Fruit fly (Drosophila melanogaster) whole organism, embryonic: ENCODE measurements around the gene Nepl18.

Source experiments
- Abd-B ChIP-seq: fragments of 200-800 bp; sonication (Bioruptor generic); optimal IDR thresholded peaks from 2 replicates; lab custom pipeline; 2018; ENCODE audit warnings: missing biosample characterization, mild to moderate bottlenecking, missing genetic modification characterization, moderate library complexity
- Atf6 ChIP-seq: fragments of 200-800 bp; sonication (Bioruptor generic); IDR thresholded peaks from 2 replicates; pipeline ENCODE4 v1.3.6; 2022; ENCODE audit warnings: missing biosample characterization, missing genetic modification characterization
- Awh ChIP-seq: fragments of 200-800 bp; sonication (Bioruptor generic); IDR thresholded peaks from 2 replicates; pipeline ENCODE4, ENCODE4 v1.3.6; 2022; ENCODE audit warnings: missing biosample characterization, missing genetic modification characterization
- B-H1 ChIP-seq: fragments of 200-800 bp; sonication (Bioruptor generic); IDR thresholded peaks from 3 replicates; pipeline ENCODE4 v1.3.6; 2022; ENCODE audit warnings: missing biosample characterization, missing genetic modification characterization
- CG12744 ChIP-seq: fragments of 200-800 bp; sonication (Bioruptor generic); optimal IDR thresholded peaks from 2 replicates; lab custom pipeline; 2016; ENCODE audit warnings: missing biosample characterization, missing genetic modification characterization
- CG12769 ChIP-seq: fragments of 200-800 bp; sonication (Bioruptor generic); optimal IDR thresholded peaks from 2 replicates; lab custom pipeline; 2019; ENCODE audit warnings: missing biosample characterization, mild to moderate bottlenecking, missing genetic modification characterization, moderate library complexity
- CG14860 ChIP-seq: fragments of 200-800 bp; sonication (Bioruptor generic); IDR thresholded peaks from 3 replicates; pipeline ENCODE4 v1.3.6; 2022; ENCODE audit warnings: missing biosample characterization, missing genetic modification characterization; ENCODE audit not compliant: partially characterized antibody
- CG2116 ChIP-seq: fragments of 200-800 bp; sonication (Bioruptor generic); optimal IDR thresholded peaks from 3 replicates; lab custom pipeline; 2018; ENCODE audit warnings: missing biosample characterization, mild to moderate bottlenecking, missing genetic modification characterization
- CG2678 ChIP-seq: fragments of 200-800 bp; sonication (Bioruptor generic); optimal IDR thresholded peaks from 3 replicates; lab custom pipeline; 2019; ENCODE audit warnings: missing biosample characterization, mild to moderate bottlenecking, missing genetic modification characterization, moderate library complexity
- CG30431 ChIP-seq: fragments of 200-800 bp; sonication (Bioruptor generic); optimal IDR thresholded peaks from 2 replicates; lab custom pipeline; 2017; ENCODE audit warnings: missing biosample characterization, missing genetic modification characterization
- CG31388 ChIP-seq: fragments of 200-800 bp; sonication (Bioruptor generic); optimal IDR thresholded peaks from 2 replicates; lab custom pipeline; 2016; ENCODE audit warnings: missing biosample characterization, missing genetic modification characterization
- CG3281 ChIP-seq: fragments of 200-800 bp; sonication (Bioruptor generic); optimal IDR thresholded peaks from 3 replicates; lab custom pipeline; 2017; ENCODE audit warnings: missing biosample characterization, mild to moderate bottlenecking, missing genetic modification characterization
- CG3838 ChIP-seq: fragments of 200-800 bp; sonication (Bioruptor generic); optimal IDR thresholded peaks from 3 replicates; lab custom pipeline; 2016; ENCODE audit warnings: missing biosample characterization, missing genetic modification characterization
- CG4854 ChIP-seq: fragments of 200-800 bp; sonication (Bioruptor generic); optimal IDR thresholded peaks from 2 replicates; lab custom pipeline; 2016; ENCODE audit warnings: missing biosample characterization, missing genetic modification characterization, inconsistent platforms
- CG5245 ChIP-seq: fragments of 200-800 bp; sonication (Bioruptor generic); optimal IDR thresholded peaks from 3 replicates; lab custom pipeline; 2016; ENCODE audit warnings: missing biosample characterization, missing genetic modification characterization
- CG6272 ChIP-seq: fragments of 200-800 bp; sonication (Bioruptor generic); IDR thresholded peaks from 2 replicates; pipeline ENCODE4 v1.3.6; 2022; ENCODE audit warnings: missing biosample characterization, missing genetic modification characterization
- CG6654 ChIP-seq: fragments of 200-800 bp; sonication (Bioruptor generic); optimal IDR thresholded peaks from 2 replicates; lab custom pipeline; 2017; ENCODE audit warnings: missing biosample characterization, mild to moderate bottlenecking, missing genetic modification characterization
- CG6683 ChIP-seq: fragments of 200-800 bp; sonication (Bioruptor generic); optimal IDR thresholded peaks from 2 replicates; lab custom pipeline; 2017; ENCODE audit warnings: missing biosample characterization, mild to moderate bottlenecking, missing genetic modification characterization, missing genetic modification reagents
- CG6854 ChIP-seq: fragments of 200-800 bp; sonication (Bioruptor generic); optimal IDR thresholded peaks from 3 replicates; lab custom pipeline; 2017; ENCODE audit warnings: missing biosample characterization, mild to moderate bottlenecking, missing genetic modification characterization
- CG7786 ChIP-seq: fragments of 200-800 bp; sonication (Bioruptor generic); optimal IDR thresholded peaks from 2 replicates; lab custom pipeline; 2016; ENCODE audit warnings: missing biosample characterization, missing genetic modification characterization
- CG9609 ChIP-seq: fragments of 200-800 bp; sonication (Bioruptor generic); optimal IDR thresholded peaks from 3 replicates; lab custom pipeline; 2016; ENCODE audit warnings: missing biosample characterization, missing genetic modification characterization
- CTCF ChIP-seq: fragments of 200-800 bp; sonication (Bioruptor generic); optimal IDR thresholded peaks from 2 replicates; lab custom pipeline; 2017; ENCODE audit warnings: missing biosample characterization, mild to moderate bottlenecking, missing genetic modification characterization, moderate library complexity
- CoRest ChIP-seq: fragments of 200-800 bp; sonication (Bioruptor generic); optimal IDR thresholded peaks from 3 replicates; lab custom pipeline; 2018; ENCODE audit warnings: missing biosample characterization, mild to moderate bottlenecking, missing genetic modification characterization, moderate library complexity
- Ets97D ChIP-seq: fragments of 200-800 bp; sonication (Bioruptor generic); optimal IDR thresholded peaks from 3 replicates; lab custom pipeline; 2016; ENCODE audit warnings: missing biosample characterization, missing genetic modification characterization
- Gug ChIP-seq: fragments of 200-800 bp; sonication (Bioruptor generic); IDR thresholded peaks from 4 replicates; pipeline ENCODE4 v1.3.6; 2022; ENCODE audit warnings: missing biosample characterization, missing genetic modification characterization
- Hr51 ChIP-seq, 2 experiments: fragments of 200-800 bp; sonication (Bioruptor generic); optimal IDR thresholded peaks; 2 replicates in 1 of 2; 3 replicates in 1 of 2; lab custom pipeline; 2016 to 2018; ENCODE audit warnings: missing biosample characterization in 2 of 2, missing genetic modification characterization in 2 of 2, mild to moderate bottlenecking in 1 of 2, moderate library complexity in 1 of 2
- Hr78 ChIP-seq, 2 experiments: fragments of 200-800 bp in 1 of 2; fragments of >200 bp in 1 of 2; sonication (Bioruptor generic) in 1 of 2; optimal IDR thresholded peaks; 2 replicates each; lab custom pipeline; 2017 to 2019; ENCODE audit warnings: missing biosample characterization in 2 of 2, missing genetic modification characterization in 2 of 2, mild to moderate bottlenecking in 1 of 2, moderate library complexity in 1 of 2
- Nf-YB ChIP-seq: fragments of 200-800 bp; sonication (Bioruptor generic); optimal IDR thresholded peaks from 3 replicates; lab custom pipeline; 2019; ENCODE audit warnings: missing biosample characterization, mild to moderate bottlenecking, missing genetic modification characterization, moderate library complexity
- Pdp1 ChIP-seq, 2 experiments: fragments of 200-800 bp; sonication (Bioruptor generic); optimal IDR thresholded peaks; 3 replicates each; lab custom pipeline; 2016; ENCODE audit warnings: missing biosample characterization in 2 of 2, missing genetic modification characterization in 2 of 2, mild to moderate bottlenecking in 1 of 2, moderate library complexity in 1 of 2
- Rx ChIP-seq: fragments of 200-800 bp; sonication (Bioruptor generic); IDR thresholded peaks from 2 replicates; pipeline ENCODE4 v1.3.6; 2022; ENCODE audit warnings: missing biosample characterization, missing genetic modification characterization
- bcd ChIP-seq: fragments of 200-800 bp; sonication (Bioruptor generic); optimal IDR thresholded peaks from 2 replicates; lab custom pipeline; 2017; ENCODE audit warnings: missing biosample characterization, mild to moderate bottlenecking, missing genetic modification characterization
- bsh ChIP-seq, 2 experiments: fragments of 200-800 bp; sonication (Bioruptor generic); optimal IDR thresholded peaks; 2 replicates each; lab custom pipeline; 2017 to 2018; ENCODE audit warnings: mild to moderate bottlenecking in 2 of 2, missing biosample characterization in 2 of 2, missing genetic modification characterization in 2 of 2, moderate library complexity in 1 of 2
- btn ChIP-seq: fragments of 200-800 bp; sonication (Bioruptor generic); optimal IDR thresholded peaks from 2 replicates; lab custom pipeline; 2016; ENCODE audit warnings: missing biosample characterization, missing genetic modification characterization
- chinmo ChIP-seq: fragments of 200-800 bp; sonication (Bioruptor generic); IDR thresholded peaks from 4 replicates; pipeline ENCODE4 v1.3.6; 2022; ENCODE audit warnings: missing biosample characterization, missing genetic modification characterization; ENCODE audit not compliant: partially characterized antibody
- chm ChIP-seq: fragments of 200-800 bp; sonication (Bioruptor generic); IDR thresholded peaks from 2 replicates; pipeline ENCODE4 v1.3.6; 2022; ENCODE audit warnings: missing biosample characterization, missing genetic modification characterization
- dan ChIP-seq: fragments of 200-800 bp; sonication (Bioruptor generic); IDR thresholded peaks from 2 replicates; pipeline ENCODE4 v1.3.6; 2022; ENCODE audit warnings: missing biosample characterization, missing genetic modification characterization
- danr ChIP-seq: fragments of 200-800 bp; sonication (Bioruptor generic); IDR thresholded peaks from 2 replicates; pipeline ENCODE4 v1.3.6; 2022; ENCODE audit warnings: missing biosample characterization, missing genetic modification characterization
- ham ChIP-seq: fragments of 200-800 bp; sonication (Bioruptor generic); IDR thresholded peaks from 2 replicates; pipeline ENCODE4 v1.3.6; 2022; ENCODE audit warnings: missing biosample characterization, missing genetic modification characterization
- insv ChIP-seq, 2 experiments: fragments of 200-800 bp; sonication (Bioruptor generic); optimal IDR thresholded peaks; 3 replicates each; lab custom pipeline; 2016 to 2018; ENCODE audit warnings: missing biosample characterization in 2 of 2, missing genetic modification characterization in 2 of 2
- kay ChIP-seq: fragments of 200-800 bp; sonication (Bioruptor generic); optimal IDR thresholded peaks from 2 replicates; lab custom pipeline; 2016; ENCODE audit warnings: missing biosample characterization, missing genetic modification characterization
- luna ChIP-seq: fragments of 200-800 bp; sonication (Bioruptor generic); optimal IDR thresholded peaks from 2 replicates; lab custom pipeline; 2016; ENCODE audit warnings: missing biosample characterization, missing genetic modification characterization
- mam ChIP-seq: fragments of 200-800 bp; sonication (Bioruptor generic); optimal IDR thresholded peaks from 3 replicates; lab custom pipeline; 2016; ENCODE audit warnings: missing biosample characterization, missing genetic modification characterization
- nerfin-2 ChIP-seq: fragments of 200-800 bp; sonication (Bioruptor generic); IDR thresholded peaks from 2 replicates; pipeline ENCODE4 v1.3.6; 2022; ENCODE audit warnings: missing biosample characterization, missing genetic modification characterization; ENCODE audit not compliant: partially characterized antibody
- org-1 ChIP-seq: fragments of 200-800 bp; sonication (Bioruptor generic); optimal IDR thresholded peaks from 2 replicates; lab custom pipeline; 2017; ENCODE audit warnings: missing biosample characterization, missing genetic modification characterization
- pb ChIP-seq: fragments of 200-800 bp; sonication (Bioruptor generic); optimal IDR thresholded peaks from 3 replicates; lab custom pipeline; 2016; ENCODE audit warnings: missing biosample characterization, missing genetic modification characterization
- pho ChIP-seq: fragments of 200-800 bp; sonication (Bioruptor generic); optimal IDR thresholded peaks from 2 replicates; lab custom pipeline; 2016; ENCODE audit warnings: missing biosample characterization, missing genetic modification characterization
- pzg ChIP-seq: fragments of 200-800 bp; sonication (Bioruptor generic); optimal IDR thresholded peaks from 3 replicates; lab custom pipeline; 2018; ENCODE audit warnings: missing biosample characterization, mild to moderate bottlenecking, missing genetic modification characterization, moderate library complexity
- seq ChIP-seq: fragments of 200-800 bp; sonication (Bioruptor generic); IDR thresholded peaks from 2 replicates; pipeline ENCODE4 v1.3.6; 2022; ENCODE audit warnings: missing biosample characterization, missing genetic modification characterization
- toy ChIP-seq: fragments of 200-800 bp; sonication (Bioruptor generic); IDR thresholded peaks from 2 replicates; pipeline ENCODE4 v1.3.6; 2022; ENCODE audit warnings: missing biosample characterization, missing genetic modification characterization

Nepl18 gene

DNA sequence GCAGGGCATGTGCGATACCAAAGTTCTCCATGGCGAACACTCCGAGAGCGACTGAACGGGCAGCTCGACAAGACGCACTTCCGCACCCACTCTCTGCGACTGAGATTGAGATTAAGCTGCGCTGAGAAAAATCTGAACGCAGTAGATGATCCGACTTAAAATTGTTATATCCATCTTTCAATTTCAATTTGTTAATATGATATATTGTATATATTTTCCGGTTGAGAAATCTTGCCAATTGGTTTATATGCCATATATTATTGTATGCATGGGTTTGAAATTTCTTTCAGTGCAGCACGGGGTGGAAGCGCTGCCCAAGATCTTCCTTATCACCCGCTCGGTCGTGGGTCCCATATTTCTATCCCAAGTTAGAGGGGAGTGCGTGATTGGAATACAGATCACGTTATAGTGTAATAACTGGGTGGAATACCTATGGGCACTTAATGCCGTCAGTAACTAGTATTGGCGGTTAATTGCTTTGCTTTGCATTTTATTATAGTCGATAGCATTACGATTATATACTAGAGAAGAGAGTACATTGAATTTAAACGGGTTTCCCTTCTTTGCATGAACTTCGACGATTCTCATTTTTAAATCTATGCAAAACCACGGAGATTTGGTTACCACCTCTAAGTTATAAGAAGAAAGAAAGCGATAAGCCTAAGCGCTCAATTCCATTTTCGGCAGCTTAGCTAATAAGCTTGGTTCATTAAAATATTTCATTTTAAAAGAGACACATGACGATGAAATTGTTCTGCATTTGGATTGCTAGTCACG lies 4.8 kb downstream of the Nepl18 start, which contains the start of the genes Nepl19 and Nepl20 (continued):
- TF ChIP-seq org-1 (peak; percentile 80), Atf6 (GFP tag; lab: Robert Waterston, UW) (peak; percentile 78), chinmo (GFP tag; lab: Robert Waterston, UW) (no peak), danr (GFP tag; lab: Robert Waterston, UW) (peak; percentile 42), CG6854 (GFP tag; lab: Kevin White, UChicago) (peak; percentile 37), Rx (GFP tag; lab: Robert Waterston, UW) (peak; percentile 64), toy (GFP tag; lab: Robert Waterston, UW) (peak; percentile 41; the same call in 1 of the 2 replicates), CG7786 (GFP tag; lab: Kevin White, UChicago) (peak; percentile 43), chm (GFP tag; lab: Robert Waterston, UW) (peak; percentile 83), CG14860 (GFP tag; lab: Robert Waterston, UW) (no peak), luna (GFP tag; lab: Kevin White, UChicago) (no peak), CG4854 (GFP tag; lab: Kevin White, UChicago) (no peak), Pdp1 (GFP tag; optimal IDR thresholded peaks at IDR 0.05; lab: Kevin White, UChicago) (peak; percentile 48 to 63), CG2678 (tag; lab: Kevin White, UChicago) (peak; percentile 89), CG6654 (GFP tag; lab: Kevin White, UChicago) (peak; percentile 35), nerfin-2 (GFP tag; lab: Robert Waterston, UW) (no peak), Hr51 (GFP tag; optimal IDR thresholded peaks at IDR 0.05; lab: Kevin White, UChicago) (peak in 1 of 2 experiments; percentile 28), CG12769 (tag; lab: Kevin White, UChicago) (no peak), Abd-B (peak; percentile 49), bcd (GFP tag; lab: Kevin White, UChicago) (peak; percentile 83), Nf-YB (GFP tag; lab: Kevin White, UChicago) (peak; percentile 51), CG6683 (GFP tag; lab: Kevin White, UChicago) (peak; percentile 67), pho (GFP tag; lab: Kevin White, UChicago) (peak; percentile 34), kay (GFP tag; lab: Kevin White, UChicago) (peak; percentile 25), btn (GFP tag; lab: Kevin White, UChicago) (no peak), dan (GFP tag; lab: Robert Waterston, UW) (peak; percentile 42; the same call in 1 of the 2 replicates), CG2116 (GFP tag; lab: Kevin White, UChicago) (peak; percentile 26), CG9609 (GFP tag; lab: Kevin White, UChicago) (no peak), CG6272 (GFP tag; lab: Robert Waterston, UW) (peak; percentile 77), CG3281 (GFP tag; lab: Kevin White, UChicago) (peak; percentile 79), Awh (GFP tag; lab: Robert Waterston, UW) (peak; percentile 69), seq (GFP tag; lab: Robert Waterston, UW) (peak; percentile 77; the same call in 1 of the 2 replicates), Hr78 (GFP tag; optimal IDR thresholded peaks at IDR 0.05; lab: Kevin White, UChicago) (peak in 1 of 2 experiments; percentile 36), Ets97D (GFP tag; lab: Kevin White, UChicago) (peak; percentile 7), ham (no peak), B-H1 (peak; percentile 65), bsh (GFP tag; optimal IDR thresholded peaks at IDR 0.05; lab: Kevin White, UChicago) (peak in 1 of 2 experiments; percentile 85), CG3838 (GFP tag; lab: Kevin White, UChicago) (peak; percentile 19), Gug (GFP tag; lab: Robert Waterston, UW) (peak; percentile 58; the same call in 3 of the 4 replicates), CG5245 (GFP tag; lab: Kevin White, UChicago) (peak; percentile 78), mam (GFP tag; lab: Kevin White, UChicago) (peak; percentile 65), CG30431 (peak; percentile 70), CG31388 (GFP tag; lab: Kevin White, UChicago) (peak; percentile 43), CTCF (GFP tag; lab: Kevin White, UChicago) (no peak), pzg (GFP tag; lab: Kevin White, UChicago) (peak; percentile 3), insv (GFP tag; optimal IDR thresholded peaks at IDR 0.05; lab: Kevin White, UChicago) (no peak), pb (no peak), CG12744 (GFP tag; lab: Kevin White, UChicago) (no peak), CoRest (tag; lab: Kevin White, UChicago) (peak; percentile 80)
